Worm (Caenorhabditis elegans) whole organism, L4 larva: ENCODE data around the gene F59B1.2.

Experiments used
- F10B5.3 ChIP-seq: sonication (generic microtip); optimal IDR thresholded peaks from 2 replicates; lab custom pipeline; 2016; ENCODE audit warnings: mild to moderate bottlenecking, missing genetic modification characterization, missing compliant biosample characterization
- F49E8.2 ChIP-seq: sonication (generic microtip); optimal IDR thresholded peaks from 2 replicates; lab custom pipeline; 2016; ENCODE audit warnings: missing compliant biosample characterization, mild to moderate bottlenecking, missing genetic modification characterization, borderline replicate concordance
- T20F7.1 ChIP-seq: fragments of 200-800 bp; sonication (Bioruptor generic); optimal IDR thresholded peaks from 2 replicates; lab custom pipeline; 2018; ENCODE audit warnings: mild to moderate bottlenecking, missing genetic modification characterization, missing compliant biosample characterization
- Y48G9A.11 ChIP-seq: fragments of 200-800 bp; sonication (Bioruptor generic); IDR thresholded peaks from 2 replicates; pipeline ENCODE4 v1.3.6; 2022; ENCODE audit warnings: missing genetic modification reagents, missing genetic modification characterization, missing compliant biosample characterization
- Y5F2A.4 ChIP-seq: fragments of 200-800 bp; sonication (Bioruptor generic); optimal IDR thresholded peaks from 2 replicates; lab custom pipeline; 2018; ENCODE audit warnings: mild to moderate bottlenecking, missing genetic modification characterization, missing compliant biosample characterization
- ZK337.2 ChIP-seq: fragments of 200-800 bp; sonication (Bioruptor generic); IDR thresholded peaks from 2 replicates; pipeline ENCODE4 v1.3.6; 2022; ENCODE audit warnings: missing genetic modification reagents, missing genetic modification characterization, missing compliant biosample characterization
- aha-1 ChIP-seq: fragments of 150-350 bp; peaks from one replicate; lab custom pipeline; 2014; ENCODE audit warnings: missing biosample characterization, missing genetic modification characterization
- aly-2 ChIP-seq: sonication (generic microtip); optimal IDR thresholded peaks from 2 replicates; lab custom pipeline; 2018; ENCODE audit warnings: missing biosample characterization, missing genetic modification characterization
- attf-4 ChIP-seq: sonication (generic microtip); optimal IDR thresholded peaks from 3 replicates; lab custom pipeline; 2017; ENCODE audit warnings: missing biosample characterization, missing genetic modification characterization
- ceh-82 ChIP-seq: sonication (generic microtip); optimal IDR thresholded peaks from 2 replicates; lab custom pipeline; 2017; ENCODE audit warnings: missing biosample characterization, missing genetic modification characterization
- cey-2 ChIP-seq: sonication (generic microtip); optimal IDR thresholded peaks from 3 replicates; lab custom pipeline; 2017; ENCODE audit warnings: missing genetic modification characterization, mild to moderate bottlenecking, missing compliant biosample characterization, antibody characterized with exemption, borderline replicate concordance; ENCODE audit not compliant: insufficient read depth
- dmd-6 ChIP-seq: fragments of 200-800 bp; sonication (Bioruptor generic); IDR thresholded peaks from 2 replicates; pipeline ENCODE4 v1.3.6; 2022; ENCODE audit warnings: missing genetic modification reagents, missing genetic modification characterization, missing compliant biosample characterization
- dmd-8 ChIP-seq: fragments of 200-800 bp; sonication (Bioruptor generic); IDR thresholded peaks from 2 replicates; pipeline ENCODE4 v1.3.6; 2022; ENCODE audit warnings: missing genetic modification characterization, missing compliant biosample characterization
- dpl-1 ChIP-seq: fragments of 150-350 bp; optimal IDR thresholded peaks from 2 replicates; lab custom pipeline; 2014; ENCODE audit warnings: missing biosample characterization, missing genetic modification reagents, missing genetic modification characterization
- duxl-1 ChIP-seq: sonication (generic microtip); optimal IDR thresholded peaks from 2 replicates; lab custom pipeline; 2016; ENCODE audit warnings: mild to moderate bottlenecking, missing genetic modification characterization, moderate library complexity, missing compliant biosample characterization; ENCODE audit not compliant: poor library complexity
- dve-1 ChIP-seq: sonication (generic microtip); optimal IDR thresholded peaks from 2 replicates; lab custom pipeline; 2017; ENCODE audit warnings: antibody characterized with exemption, mild to moderate bottlenecking, missing genetic modification characterization, missing compliant biosample characterization; ENCODE audit not compliant: insufficient read depth
- gei-8 ChIP-seq: fragments of 200-800 bp; sonication (Bioruptor generic); optimal IDR thresholded peaks from 2 replicates; lab custom pipeline; 2018; ENCODE audit warnings: mild to moderate bottlenecking, missing genetic modification characterization, missing compliant biosample characterization
- hif-1 ChIP-seq, 2 experiments: sonication (generic microtip); optimal IDR thresholded peaks; 2 replicates each; lab custom pipeline; 2016 to 2017; ENCODE audit warnings: missing compliant biosample characterization in 2 of 2, missing genetic modification characterization in 2 of 2, missing genetic modification reagents in 2 of 2, missing genotype in 2 of 2, mild to moderate bottlenecking in 1 of 2
- hlh-30 ChIP-seq: sonication (generic microtip); optimal IDR thresholded peaks from 2 replicates; lab custom pipeline; 2017; ENCODE audit warnings: antibody characterized with exemption, mild to moderate bottlenecking, missing genetic modification characterization, missing compliant biosample characterization; ENCODE audit not compliant: insufficient read depth
- hmg-1.1 ChIP-seq: fragments of 200-800 bp; sonication (Bioruptor generic); IDR thresholded peaks from 2 replicates; pipeline ENCODE4 v1.3.6; 2022; ENCODE audit warnings: missing genetic modification reagents, missing genetic modification characterization, missing compliant biosample characterization
- lin-1 ChIP-seq: fragments of 200-800 bp; sonication (Bioruptor generic); IDR thresholded peaks from 2 replicates; pipeline ENCODE4 v1.3.6; 2022; ENCODE audit warnings: missing genetic modification reagents, missing genetic modification characterization, missing compliant biosample characterization
- lin-38 ChIP-seq: fragments of 200-800 bp; sonication (Bioruptor generic); IDR thresholded peaks from 2 replicates; pipeline ENCODE4 v1.3.6; 2022; ENCODE audit warnings: missing genetic modification reagents, missing genetic modification characterization, missing compliant biosample characterization
- lir-3 ChIP-seq: sonication (generic microtip); optimal IDR thresholded peaks from 2 replicates; lab custom pipeline; 2016; ENCODE audit warnings: mild to moderate bottlenecking, missing genetic modification characterization, missing compliant biosample characterization
- lsy-2 ChIP-seq, 2 experiments: fragments of 150-350 bp in 1 of 2; sonication (generic microtip) in 1 of 2; optimal IDR thresholded peaks; 2 replicates each; lab custom pipeline; 2014 to 2017; ENCODE audit warnings: missing biosample characterization in 2 of 2, missing genetic modification characterization in 2 of 2
- madf-5 ChIP-seq, 2 experiments: fragments of 200-800 bp; sonication (Bioruptor generic); IDR thresholded peaks; 2 replicates each; pipeline ENCODE4 v1.3.6; 2022; ENCODE audit warnings: missing compliant biosample characterization in 2 of 2, missing genetic modification characterization in 2 of 2
- mdt-29 ChIP-seq: fragments of 200-800 bp; sonication (Bioruptor generic); IDR thresholded peaks from 2 replicates; pipeline ENCODE4 v1.3.6; 2022; ENCODE audit warnings: missing genetic modification reagents, missing genetic modification characterization, missing compliant biosample characterization
- mep-1 ChIP-seq: fragments of 150-350 bp; sonication (generic microtip); optimal IDR thresholded peaks from 3 replicates; lab custom pipeline; 2014; ENCODE audit warnings: missing biosample characterization, missing genetic modification characterization
- mes-2 ChIP-seq: sonication (generic microtip); optimal IDR thresholded peaks from 2 replicates; lab custom pipeline; 2016; ENCODE audit warnings: missing genotype, mild to moderate bottlenecking, missing genetic modification characterization, missing compliant biosample characterization; ENCODE audit not compliant: poor library complexity, severe bottlenecking
- mxl-2 ChIP-seq: fragments of 200-800 bp; sonication (Bioruptor generic); conservative IDR thresholded peaks from 2 replicates; pipeline ENCODE4 v1.3.6; 2022; ENCODE audit warnings: missing genetic modification reagents, missing genetic modification characterization, missing compliant biosample characterization
- nhr-102 ChIP-seq: sonication (generic microtip); optimal IDR thresholded peaks from 2 replicates; lab custom pipeline; 2016; ENCODE audit warnings: mild to moderate bottlenecking, missing genetic modification characterization, moderate library complexity, missing compliant biosample characterization
- nhr-11 ChIP-seq: fragments of 150-350 bp; optimal IDR thresholded peaks from 2 replicates; lab custom pipeline; 2014; ENCODE audit warnings: missing biosample characterization, missing genetic modification characterization
- nhr-42 ChIP-seq: fragments of 200-800 bp; sonication (Bioruptor generic); IDR thresholded peaks from 2 replicates; pipeline ENCODE4 v1.3.6; 2022; ENCODE audit warnings: missing genetic modification characterization, missing compliant biosample characterization
- nhr-6 ChIP-seq: fragments of 150-350 bp; optimal IDR thresholded peaks from 2 replicates; lab custom pipeline; 2014; ENCODE audit warnings: missing biosample characterization, missing genetic modification characterization
- nhr-77 ChIP-seq: fragments of 150-350 bp; optimal IDR thresholded peaks from 2 replicates; lab custom pipeline; 2014; ENCODE audit warnings: missing biosample characterization, missing genetic modification characterization
- pha-4 ChIP-seq, 2 experiments: fragments of 150-350 bp in 1 of 2; fragments of 200-800 bp in 1 of 2; sonication (Bioruptor generic) in 1 of 2; IDR thresholded peaks in 1 of 2; optimal IDR thresholded peaks in 1 of 2; 2 replicates each; pipeline versions ENCODE4 v1.3.6 to Lab custom; 2014 to 2022; ENCODE audit warnings: missing genetic modification characterization in 2 of 2, missing genetic modification reagents in 2 of 2, missing biosample characterization in 1 of 2, missing compliant biosample characterization in 1 of 2
- pqm-1 ChIP-seq: sonication (generic microtip); optimal IDR thresholded peaks from 2 replicates; lab custom pipeline; 2017; ENCODE audit warnings: missing biosample characterization, missing genetic modification characterization
- saeg-2 ChIP-seq: fragments of 200-800 bp; sonication (Bioruptor generic); IDR thresholded peaks from 2 replicates; pipeline ENCODE4 v1.3.6; 2022; ENCODE audit warnings: missing genetic modification reagents, missing genetic modification characterization, missing compliant biosample characterization
- set-16 ChIP-seq: fragments of 200-800 bp; sonication (Bioruptor generic); IDR thresholded peaks from 2 replicates; pipeline ENCODE4 v1.3.6; 2022; ENCODE audit warnings: missing genetic modification reagents, missing genetic modification characterization, missing compliant biosample characterization
- skn-1 ChIP-seq: fragments of 150-350 bp; optimal IDR thresholded peaks from 2 replicates; lab custom pipeline; 2014; ENCODE audit warnings: missing biosample characterization, missing genetic modification characterization
- snpc-1.2 ChIP-seq: fragments of 200-800 bp; sonication (Bioruptor generic); IDR thresholded peaks from 2 replicates; pipeline ENCODE4 v1.3.6; 2022; ENCODE audit warnings: missing genetic modification reagents, missing genetic modification characterization, missing compliant biosample characterization
- spr-1 ChIP-seq: sonication (generic microtip); optimal IDR thresholded peaks from 2 replicates; lab custom pipeline; 2016; ENCODE audit warnings: mild to moderate bottlenecking, missing genetic modification characterization, missing compliant biosample characterization
- tra-1 ChIP-seq: fragments of 200-800 bp; sonication (Bioruptor generic); IDR thresholded peaks from 2 replicates; pipeline ENCODE4 v1.3.6; 2022; ENCODE audit warnings: missing genetic modification reagents, missing genetic modification characterization, missing compliant biosample characterization
- unc-130 ChIP-seq: sonication (generic microtip); optimal IDR thresholded peaks from 2 replicates; lab custom pipeline; 2016; ENCODE audit warnings: missing genetic modification reagents, missing genetic modification characterization, missing compliant biosample characterization
- unc-39 ChIP-seq: sonication (generic microtip); optimal IDR thresholded peaks from 2 replicates; lab custom pipeline; 2017; ENCODE audit warnings: missing biosample characterization, missing genetic modification characterization
- unc-62 ChIP-seq, 3 experiments: fragments of 150-350 bp in 1 of 3; sonication (generic microtip); optimal IDR thresholded peaks in 2 of 3; peaks in 1 of 3; 1 replicate in 1 of 3; 2 replicates in 2 of 3; lab custom pipeline; 2014 to 2017; ENCODE audit warnings: missing biosample characterization in 3 of 3, missing genetic modification characterization in 3 of 3, missing genetic modification reagents in 3 of 3, missing genotype in 1 of 3
- vab-7 ChIP-seq: fragments of 200-800 bp; sonication (Bioruptor generic); IDR thresholded peaks from 2 replicates; pipeline ENCODE4 v1.3.6; 2022; ENCODE audit warnings: missing genetic modification reagents, missing genetic modification characterization, missing compliant biosample characterization
- zfp-2 ChIP-seq: sonication (generic microtip); optimal IDR thresholded peaks from 2 replicates; lab custom pipeline; 2016; ENCODE audit warnings: mild to moderate bottlenecking, missing genetic modification characterization, missing compliant biosample characterization

Gene F59B1.2

DNA sequence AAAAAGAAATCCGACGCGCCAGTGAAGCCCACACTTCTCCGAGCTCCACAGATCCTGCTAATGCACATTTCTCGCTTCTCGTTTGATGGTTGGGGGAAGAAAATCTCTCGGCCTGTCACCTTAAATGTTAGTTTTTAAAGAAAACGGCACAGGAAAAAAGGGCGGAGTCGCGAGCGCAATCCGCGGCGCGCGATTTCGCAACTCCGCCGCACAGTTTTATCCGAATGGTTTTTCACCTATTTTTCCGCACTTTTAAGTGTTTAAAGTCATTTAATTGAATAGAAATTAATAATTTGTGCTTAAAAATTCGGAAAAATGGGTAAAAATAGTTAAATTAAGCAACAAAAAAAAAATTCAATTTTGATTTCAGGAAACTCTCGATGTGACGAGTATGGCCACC lies 45.5 kb upstream of the F59B1.2 start:
- TF ChIP-seq pha-4 (GFP tag; IDR thresholded peaks at IDR 0.05; lab: Robert Waterston, UW) (0 out of 2 replicates have a peak, but pooled peaks have one; percentile 22), pha-4 (tag; optimal IDR thresholded peaks at IDR 0.05; lab: Kevin White, UChicago) (no peak), zfp-2 (tag; lab: Kevin White, UChicago) (no peak), ZK337.2 (0 out of 2 replicates have a peak, but pooled peaks have one; percentile 18), set-16 (GFP tag; lab: Robert Waterston, UW) (peak; percentile 35), dpl-1 (peak; percentile 27), aha-1 (tag; lab: Kevin White, UChicago) (peak; percentile 75), F10B5.3 (tag; lab: Kevin White, UChicago) (no peak), lin-38 (GFP tag; lab: Robert Waterston, UW) (peak; percentile 55), ceh-82 (tag; lab: Kevin White, UChicago) (no peak), Y48G9A.11 (GFP tag; lab: Robert Waterston, UW) (0 out of 2 replicates have a peak, but pooled peaks have one; percentile 22), dve-1 (tag; lab: Kevin White, UChicago) (peak; percentile 23), hif-1 (tag; optimal IDR thresholded peaks at IDR 0.05; lab: Kevin White, UChicago) (peak in 1 of 2 experiments; percentile 39), mes-2 (peak; percentile 75), unc-39 (no peak), hmg-1.1 (GFP tag; lab: Robert Waterston, UW) (0 out of 2 replicates have a peak, but pooled peaks have one; percentile 15), mep-1 (tag; lab: Kevin White, UChicago) (peak; percentile 38), lsy-2 (tag; optimal IDR thresholded peaks at IDR 0.05; lab: Kevin White, UChicago) (peak in 1 of 2 experiments; percentile 29)

DNA sequence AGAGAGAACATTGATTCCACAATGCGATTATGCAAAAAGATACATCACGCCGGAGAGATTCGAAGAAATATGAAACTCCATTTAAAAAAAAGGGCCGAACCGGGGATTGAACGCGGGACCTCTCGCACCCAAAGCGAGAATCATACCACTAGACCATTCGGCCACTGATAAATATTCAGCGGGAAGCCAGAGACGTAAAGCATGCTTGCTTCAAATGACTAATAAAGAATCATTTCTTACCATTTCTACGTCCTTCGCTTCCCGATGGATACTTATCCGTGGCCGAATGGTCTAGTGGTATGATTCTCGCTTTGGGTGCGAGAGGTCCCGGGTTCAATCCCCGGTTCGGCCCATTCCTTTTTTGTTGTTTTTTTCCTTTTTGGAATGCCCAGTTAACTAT lies 44.9 kb upstream of the F59B1.2 start:
- TF ChIP-seq madf-5 (GFP tag; IDR thresholded peaks at IDR 0.05; lab: Robert Waterston, UW) (peak in 1 of 2 experiments; percentile 63; a peak in 1 of 4 replicates), mxl-2 (GFP tag; lab: Robert Waterston, UW) (0 out of 2 replicates have a peak, but pooled peaks have one; percentile 49), snpc-1.2 (GFP tag; lab: Robert Waterston, UW) (peak; percentile 47; the same call in 1 of the 2 replicates), hlh-30 (tag; lab: Kevin White, UChicago) (no peak), nhr-102 (tag; lab: Kevin White, UChicago) (no peak), nhr-77 (tag; lab: Kevin White, UChicago) (no peak), tra-1 (GFP tag; lab: Robert Waterston, UW) (peak; percentile 55; the same call in 1 of the 2 replicates), gei-8 (GFP tag; lab: Kevin White, UChicago) (no peak), F10B5.3 (tag; lab: Kevin White, UChicago) (no peak), lin-1 (GFP tag; lab: Robert Waterston, UW) (peak; percentile 51), unc-130 (GFP tag; lab: Kevin White, UChicago) (no peak), unc-62 (GFP tag; optimal IDR thresholded peaks at IDR 0.05 in 1 of 2; lab: Kevin White, UChicago) (no peak), unc-62 (tag; optimal IDR thresholded peaks at IDR 0.05; lab: Kevin White, UChicago) (no peak), F49E8.2 (tag; lab: Kevin White, UChicago) (no peak), dmd-8 (GFP tag; lab: Robert Waterston, UW) (peak; percentile 84), saeg-2 (GFP tag; lab: Robert Waterston, UW) (no peak), nhr-11 (tag; lab: Kevin White, UChicago) (no peak), T20F7.1 (no peak), nhr-6 (tag; lab: Kevin White, UChicago) (no peak), vab-7 (GFP tag; lab: Robert Waterston, UW) (peak; percentile 58; the same call in 1 of the 2 replicates), aly-2 (no peak), unc-39 (no peak), Y5F2A.4 (no peak), nhr-42 (GFP tag; lab: Robert Waterston, UW) (0 out of 2 replicates have a peak, but pooled peaks have one; percentile 24), attf-4 (tag; lab: Kevin White, UChicago) (no peak), dpl-1 (no peak), dmd-6 (GFP tag; lab: Robert Waterston, UW) (peak; percentile 24), cey-2 (tag; lab: Kevin White, UChicago) (no peak), pqm-1 (tag; lab: Kevin White, UChicago) (no peak), set-16 (GFP tag; lab: Robert Waterston, UW) (no peak), duxl-1 (tag; lab: Kevin White, UChicago) (no peak), spr-1 (tag; lab: Kevin White, UChicago) (no peak), skn-1 (no peak), lir-3 (tag; lab: Kevin White, UChicago) (peak; percentile 6), mdt-29 (GFP tag; lab: Robert Waterston, UW) (no peak)
